Worm (Caenorhabditis elegans) whole organism, mixed stage, embryonic: ENCODE data around the gene T04B2.7.

Experiments used
- blmp-1 ChIP-seq: fragments of 150-350 bp; optimal IDR thresholded peaks from 2 replicates; lab custom pipeline; 2014; ENCODE audit warnings: missing biosample characterization, missing genetic modification characterization
- ceh-43 ChIP-seq: fragments of 200-800 bp; sonication (Bioruptor generic); optimal IDR thresholded peaks from 2 replicates; lab custom pipeline; 2018; ENCODE audit warnings: mild to moderate bottlenecking, missing genetic modification characterization, moderate library complexity, missing compliant biosample characterization
- nhr-2 ChIP-seq: fragments of 150-350 bp; optimal IDR thresholded peaks from 2 replicates; lab custom pipeline; 2014; ENCODE audit warnings: missing biosample characterization, missing genetic modification characterization
- unc-62 ChIP-seq: fragments of 150-350 bp; optimal IDR thresholded peaks from 2 replicates; lab custom pipeline; 2014; ENCODE audit warnings: missing biosample characterization, missing genetic modification reagents, missing genetic modification characterization
- ztf-11 ChIP-seq: fragments of 150-350 bp; optimal IDR thresholded peaks from 2 replicates; lab custom pipeline; 2014; ENCODE audit warnings: missing biosample characterization, missing genetic modification characterization

DNA sequence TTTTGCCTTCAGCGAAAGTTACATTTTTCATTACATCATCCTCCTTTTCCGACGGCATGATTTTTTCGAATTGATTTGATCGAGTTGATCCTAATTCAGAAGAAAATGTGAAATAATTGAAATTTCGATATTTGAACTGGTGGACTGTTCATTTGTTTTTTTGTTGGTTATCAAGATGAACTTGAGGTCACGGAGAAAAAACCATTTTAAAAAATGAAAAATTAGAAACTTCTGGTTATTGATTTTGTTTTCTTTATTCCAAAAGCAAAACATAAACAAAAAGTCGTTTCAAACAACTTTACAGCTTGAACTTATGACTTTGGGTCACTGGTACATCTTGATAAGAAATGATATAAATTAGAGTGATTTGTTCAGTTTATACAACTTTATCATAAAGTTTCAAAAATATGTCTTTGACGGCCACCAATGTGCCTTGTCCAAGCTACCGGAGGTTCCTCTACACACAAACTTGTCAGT, 19.0 kb upstream of the T04B2.7 start, which contains the start of the genes ttbk-4 and W01B6.4:
- TF ChIP-seq ztf-11 (tag; lab: Kevin White, UChicago) (no peak), ceh-43 (GFP tag; lab: Kevin White, UChicago) (no peak), blmp-1 (tag; lab: Kevin White, UChicago) (no peak), nhr-2 (tag; lab: Kevin White, UChicago) (no peak), unc-62 (GFP tag; lab: Kevin White, UChicago) (no peak)
